Fruit fly (Drosophila melanogaster) whole organism, embryonic: Measurements from ENCODE around the gene CG46412.
A peak's percentile ranks its signal among the peaks of the same experiment; 100 is the strongest.

ENCODE experiments used
- Antp ChIP-seq: fragments of 200-800 bp; sonication (Bioruptor generic); optimal IDR thresholded peaks from 3 replicates; lab custom pipeline; 2016; ENCODE audit warnings: missing biosample characterization, missing genetic modification characterization
- Atf6 ChIP-seq: fragments of 200-800 bp; sonication (Bioruptor generic); IDR thresholded peaks from 2 replicates; pipeline ENCODE4 v1.3.6; 2022; ENCODE audit warnings: missing biosample characterization, missing genetic modification characterization
- CG11695 ChIP-seq: fragments of 200-800 bp; sonication (Bioruptor generic); IDR thresholded peaks from 3 replicates; pipeline ENCODE4 v1.3.6; 2022; ENCODE audit warnings: missing biosample characterization, missing genetic modification characterization
- CG1233 ChIP-seq: fragments of 200-800 bp; sonication (Bioruptor generic); optimal IDR thresholded peaks from 4 replicates; lab custom pipeline; 2018; ENCODE audit warnings: missing biosample characterization, mild to moderate bottlenecking, missing genetic modification characterization
- CG12769 ChIP-seq: fragments of 200-800 bp; sonication (Bioruptor generic); optimal IDR thresholded peaks from 2 replicates; lab custom pipeline; 2019; ENCODE audit warnings: missing biosample characterization, mild to moderate bottlenecking, missing genetic modification characterization, moderate library complexity
- CG1529 ChIP-seq: fragments of 200-800 bp; sonication (Bioruptor generic); optimal IDR thresholded peaks from 3 replicates; lab custom pipeline; 2018; ENCODE audit warnings: missing biosample characterization, missing genetic modification characterization
- CG17829 ChIP-seq: fragments of 200-800 bp; optimal IDR thresholded peaks from 2 replicates; lab custom pipeline; 2019; ENCODE audit warnings: missing biosample characterization, mild to moderate bottlenecking, missing genetic modification characterization, moderate library complexity
- CG1792 ChIP-seq: fragments of 200-800 bp; sonication (Bioruptor generic); optimal IDR thresholded peaks from 2 replicates; lab custom pipeline; 2016; ENCODE audit warnings: missing biosample characterization, missing genetic modification characterization
- CG2129 ChIP-seq: fragments of 200-800 bp; sonication (Bioruptor generic); IDR thresholded peaks from 2 replicates; pipeline ENCODE4 v1.3.6; 2022; ENCODE audit warnings: missing biosample characterization, missing genetic modification characterization; ENCODE audit not compliant: partially characterized antibody
- CG2678 ChIP-seq: fragments of 200-800 bp; sonication (Bioruptor generic); optimal IDR thresholded peaks from 3 replicates; lab custom pipeline; 2019; ENCODE audit warnings: missing biosample characterization, mild to moderate bottlenecking, missing genetic modification characterization, moderate library complexity
- CG30020 ChIP-seq: fragments of 200-800 bp; optimal IDR thresholded peaks from 2 replicates; lab custom pipeline; 2019; ENCODE audit warnings: missing biosample characterization, mild to moderate bottlenecking, missing genetic modification characterization, moderate library complexity
- CG3163 ChIP-seq: fragments of 200-800 bp; sonication (Bioruptor generic); optimal IDR thresholded peaks from 3 replicates; lab custom pipeline; 2016; ENCODE audit warnings: missing biosample characterization, missing genetic modification characterization
- CG32532 ChIP-seq: fragments of 200-800 bp; sonication (Bioruptor generic); IDR thresholded peaks from 2 replicates; pipeline ENCODE4 v1.3.6; 2022; ENCODE audit warnings: missing biosample characterization, missing genetic modification characterization
- CG42726 ChIP-seq: fragments of 200-800 bp; sonication (Bioruptor generic); IDR thresholded peaks from 2 replicates; pipeline ENCODE4 v1.3.6; 2022; ENCODE audit warnings: missing biosample characterization, missing genetic modification characterization; ENCODE audit not compliant: partially characterized antibody
- CG4707 ChIP-seq: fragments of 200-800 bp; sonication (Bioruptor generic); optimal IDR thresholded peaks from 2 replicates; lab custom pipeline; 2018; ENCODE audit warnings: missing biosample characterization, mild to moderate bottlenecking, missing genetic modification characterization, moderate library complexity
- CG4820 ChIP-seq: fragments of 200-800 bp; sonication (Bioruptor generic); optimal IDR thresholded peaks from 3 replicates; lab custom pipeline; 2016; ENCODE audit warnings: missing biosample characterization, missing genetic modification characterization
- CG7745 ChIP-seq: fragments of 200-800 bp; sonication (Bioruptor generic); optimal IDR thresholded peaks from 2 replicates; lab custom pipeline; 2018; ENCODE audit warnings: missing biosample characterization, mild to moderate bottlenecking, missing genetic modification characterization, moderate library complexity
- Dll ChIP-seq: fragments of 200-800 bp; sonication (Bioruptor generic); IDR thresholded peaks from 4 replicates; pipeline ENCODE4 v1.3.6; 2022; ENCODE audit warnings: missing biosample characterization, missing genetic modification characterization; ENCODE audit not compliant: partially characterized antibody
- HHEX ChIP-seq: fragments of 200-800 bp; sonication (Bioruptor generic); optimal IDR thresholded peaks from 3 replicates; lab custom pipeline; 2017; ENCODE audit warnings: missing biosample characterization, mild to moderate bottlenecking, missing genetic modification characterization, missing genetic modification reagents
- Jarid2 ChIP-seq: fragments of 200-800 bp; sonication (Bioruptor generic); optimal IDR thresholded peaks from 3 replicates; lab custom pipeline; 2017; ENCODE audit warnings: mild to moderate bottlenecking, missing biosample characterization, missing genetic modification reagents, missing genetic modification characterization
- Kr ChIP-seq: fragments of 200-800 bp; sonication (Bioruptor generic); optimal IDR thresholded peaks from 2 replicates; lab custom pipeline; 2017; ENCODE audit warnings: missing biosample characterization, mild to moderate bottlenecking, missing genetic modification characterization
- Lim3 ChIP-seq: fragments of 200-800 bp; sonication (Bioruptor generic); IDR thresholded peaks from 2 replicates; pipeline ENCODE4 v1.3.6; 2022; ENCODE audit warnings: missing biosample characterization, missing genetic modification characterization
- Lpt ChIP-seq: fragments of >200 bp; optimal IDR thresholded peaks from 2 replicates; lab custom pipeline; 2018; ENCODE audit warnings: missing biosample characterization, missing genetic modification characterization
- MBD-R2 ChIP-seq: fragments of 200-800 bp; sonication (Bioruptor generic); IDR thresholded peaks from 2 replicates; pipeline ENCODE4 v1.3.6; 2022; ENCODE audit warnings: missing biosample characterization, missing genetic modification characterization
- Mad ChIP-seq: fragments of 200-800 bp; sonication (Bioruptor generic); optimal IDR thresholded peaks from 2 replicates; lab custom pipeline; 2016; ENCODE audit warnings: missing biosample characterization, missing genetic modification characterization
- Poxn ChIP-seq: fragments of 200-800 bp; sonication (Bioruptor generic); IDR thresholded peaks from 2 replicates; pipeline ENCODE4 v1.3.6; 2022; ENCODE audit warnings: missing biosample characterization, missing genetic modification characterization
- Rfx ChIP-seq: fragments of 200-800 bp; sonication (Bioruptor generic); IDR thresholded peaks from 2 replicates; pipeline ENCODE4 v1.3.6; 2022; ENCODE audit warnings: missing biosample characterization, missing genetic modification characterization
- Spps ChIP-seq: fragments of 200-800 bp; sonication (Bioruptor generic); optimal IDR thresholded peaks from 2 replicates; lab custom pipeline; 2018; ENCODE audit warnings: missing biosample characterization, mild to moderate bottlenecking, missing genetic modification characterization
- Tbp ChIP-seq: fragments of >200 bp; optimal IDR thresholded peaks from 2 replicates; lab custom pipeline; 2018; ENCODE audit warnings: missing biosample characterization, missing genetic modification characterization
- ara ChIP-seq: fragments of 200-800 bp; sonication (Bioruptor generic); IDR thresholded peaks from 2 replicates; pipeline ENCODE4 v1.3.6; 2022; ENCODE audit warnings: missing biosample characterization, missing genetic modification characterization
- cg ChIP-seq: fragments of 200-800 bp; sonication (Bioruptor generic); optimal IDR thresholded peaks from 3 replicates; lab custom pipeline; 2019; ENCODE audit warnings: missing biosample characterization, mild to moderate bottlenecking, missing genetic modification characterization, moderate library complexity
- danr ChIP-seq: fragments of 200-800 bp; sonication (Bioruptor generic); IDR thresholded peaks from 2 replicates; pipeline ENCODE4 v1.3.6; 2022; ENCODE audit warnings: missing biosample characterization, missing genetic modification characterization
- en ChIP-seq: fragments of 200-800 bp; sonication (Bioruptor generic); optimal IDR thresholded peaks from 2 replicates; lab custom pipeline; 2016; ENCODE audit warnings: missing biosample characterization, missing genetic modification characterization
- ewg ChIP-seq: fragments of 200-800 bp; sonication (Bioruptor generic); optimal IDR thresholded peaks from 3 replicates; lab custom pipeline; 2017; ENCODE audit warnings: mild to moderate bottlenecking, missing biosample characterization, missing genetic modification reagents, missing genetic modification characterization
- fu2 ChIP-seq: fragments of 200-800 bp; sonication (Bioruptor generic); optimal IDR thresholded peaks from 2 replicates; lab custom pipeline; 2016; ENCODE audit warnings: missing biosample characterization, missing genetic modification characterization
- ham ChIP-seq: fragments of 200-800 bp; sonication (Bioruptor generic); IDR thresholded peaks from 2 replicates; pipeline ENCODE4 v1.3.6; 2022; ENCODE audit warnings: missing biosample characterization, missing genetic modification characterization
- her ChIP-seq: fragments of 200-800 bp; sonication (Bioruptor generic); optimal IDR thresholded peaks from 2 replicates; lab custom pipeline; 2016; ENCODE audit warnings: missing biosample characterization, missing genetic modification characterization
- insv ChIP-seq, 2 experiments: fragments of 200-800 bp; sonication (Bioruptor generic); optimal IDR thresholded peaks; 3 replicates each; lab custom pipeline; 2016 to 2018; ENCODE audit warnings: missing biosample characterization in 2 of 2, missing genetic modification characterization in 2 of 2
- jumu ChIP-seq: fragments of 200-800 bp; sonication (Bioruptor generic); optimal IDR thresholded peaks from 3 replicates; lab custom pipeline; 2016; ENCODE audit warnings: missing biosample characterization, missing genetic modification characterization
- kni ChIP-seq: fragments of 200-800 bp; sonication (Bioruptor generic); optimal IDR thresholded peaks from 3 replicates; lab custom pipeline; 2017; ENCODE audit warnings: mild to moderate bottlenecking, missing biosample characterization, missing genetic modification reagents, missing genetic modification characterization
- lola ChIP-seq, 3 experiments: fragments of >200 bp in 2 of 3; fragments of 200-800 bp in 1 of 3; sonication (Bioruptor generic) in 1 of 3; optimal IDR thresholded peaks; 2 replicates each; lab custom pipeline; 2017 to 2019; ENCODE audit warnings: missing biosample characterization in 3 of 3, missing genetic modification characterization in 3 of 3, mild to moderate bottlenecking in 1 of 3, moderate library complexity in 1 of 3
- mld ChIP-seq: fragments of 200-800 bp; sonication (Bioruptor generic); IDR thresholded peaks from 3 replicates; pipeline ENCODE4 v1.3.6; 2022; ENCODE audit warnings: missing biosample characterization, missing genetic modification characterization; ENCODE audit not compliant: partially characterized antibody
- onecut ChIP-seq: fragments of 200-800 bp; sonication (Bioruptor generic); IDR thresholded peaks from 2 replicates; pipeline ENCODE4 v1.3.6; 2022; ENCODE audit warnings: missing biosample characterization, missing genetic modification characterization
- scrt ChIP-seq: fragments of 200-800 bp; sonication (Bioruptor generic); optimal IDR thresholded peaks from 2 replicates; lab custom pipeline; 2018; ENCODE audit warnings: missing biosample characterization, mild to moderate bottlenecking, missing genetic modification characterization, moderate library complexity
- sqz ChIP-seq: fragments of 200-800 bp; sonication (Bioruptor generic); optimal IDR thresholded peaks from 3 replicates; lab custom pipeline; 2018; ENCODE audit warnings: missing biosample characterization, mild to moderate bottlenecking, missing genetic modification characterization
- tap ChIP-seq: fragments of 200-800 bp; optimal IDR thresholded peaks from 3 replicates; lab custom pipeline; 2019; ENCODE audit warnings: missing biosample characterization, mild to moderate bottlenecking, missing genetic modification characterization, moderate library complexity
- tup ChIP-seq: fragments of 200-800 bp; sonication (Bioruptor generic); optimal IDR thresholded peaks from 2 replicates; lab custom pipeline; 2016; ENCODE audit warnings: missing biosample characterization, mild to moderate bottlenecking, missing genetic modification characterization, moderate library complexity
- twi ChIP-seq: fragments of 200-800 bp; optimal IDR thresholded peaks from 2 replicates; lab custom pipeline; 2019; ENCODE audit warnings: missing biosample characterization, mild to moderate bottlenecking, missing genetic modification characterization, moderate library complexity
- zfh1 ChIP-seq: fragments of 200-800 bp; sonication (Bioruptor generic); IDR thresholded peaks from 3 replicates; pipeline ENCODE4 v1.3.6; 2022; ENCODE audit warnings: missing biosample characterization, missing genetic modification characterization

The CG46412 gene

dm6 chr3L:11587720-11588580 is 24.1 kb upstream of the CG46412 start, which contains the start of gene rt (continued):
- TF ChIP-seq danr (GFP tag; lab: Robert Waterston, UW) (no peak), CG42726 (no peak), Mad (GFP tag; lab: Kevin White, UChicago) (peak; percentile 27), Antp (GFP tag; lab: Kevin White, UChicago) (no peak), cg (no peak), kni (GFP tag; lab: Kevin White, UChicago) (peak; percentile 40), CG4820 (GFP tag; lab: Kevin White, UChicago) (peak; percentile 48), jumu (GFP tag; lab: Kevin White, UChicago) (no peak), onecut (GFP tag; lab: Robert Waterston, UW) (peak; percentile 46), Jarid2 (GFP tag; lab: Kevin White, UChicago) (no peak), ham (GFP tag; lab: Robert Waterston, UW) (no peak), CG2678 (tag; lab: Kevin White, UChicago) (peak; percentile 68), ara (GFP tag; lab: Robert Waterston, UW) (peak; percentile 68), lola (GFP tag; optimal IDR thresholded peaks at IDR 0.05; lab: Kevin White, UChicago) (peak in 1 of 3 experiments; percentile 85), CG1792 (GFP tag; lab: Kevin White, UChicago) (no peak), her (no peak), HHEX (GFP tag; lab: Kevin White, UChicago) (peak; percentile 37), Rfx (GFP tag; lab: Robert Waterston, UW) (peak; percentile 44; the same call in 1 of the 2 replicates), ewg (GFP tag; lab: Kevin White, UChicago) (peak; percentile 72), Spps (tag; lab: Kevin White, UChicago) (peak; percentile 44), Lim3 (no peak), CG11695 (GFP tag; lab: Robert Waterston, UW) (peak; percentile 48; the same call in 1 of the 3 replicates), MBD-R2 (GFP tag; lab: Robert Waterston, UW) (no peak), fu2 (GFP tag; lab: Kevin White, UChicago) (no peak), zfh1 (GFP tag; lab: Robert Waterston, UW) (peak; percentile 67), CG17829 (tag; lab: Kevin White, UChicago) (peak; percentile 73), Kr (GFP tag; lab: Kevin White, UChicago) (no peak), Lpt (GFP tag; lab: Kevin White, UChicago) (no peak), sqz (GFP tag; lab: Kevin White, UChicago) (peak; percentile 31), CG1529 (GFP tag; lab: Kevin White, UChicago) (peak; percentile 56), insv (GFP tag; optimal IDR thresholded peaks at IDR 0.05; lab: Kevin White, UChicago) (no peak), CG1233 (GFP tag; lab: Kevin White, UChicago) (peak; percentile 22), CG3163 (GFP tag; lab: Kevin White, UChicago) (no peak), en (GFP tag; lab: Kevin White, UChicago) (no peak), CG4707 (GFP tag; lab: Kevin White, UChicago) (peak; percentile 97), Atf6 (GFP tag; lab: Robert Waterston, UW) (no peak), CG30020 (tag; lab: Kevin White, UChicago) (peak; percentile 39), mld (GFP tag; lab: Robert Waterston, UW) (no peak), CG7745 (tag; lab: Kevin White, UChicago) (no peak), CG2129 (GFP tag; lab: Robert Waterston, UW) (no peak), Tbp (GFP tag; lab: Kevin White, UChicago) (no peak), scrt (GFP tag; lab: Kevin White, UChicago) (peak; percentile 20), twi (tag; lab: Kevin White, UChicago) (peak; percentile 51), CG12769 (no peak), CG32532 (GFP tag; lab: Robert Waterston, UW) (peak; percentile 32; the same call in 1 of the 2 replicates), Poxn (no peak), tup (no peak), tap (tag; lab: Kevin White, UChicago) (peak; percentile 27), Dll (GFP tag; lab: Robert Waterston, UW) (no peak)
